Worm (Caenorhabditis elegans) whole organism, mixed stage, embryonic: ENCODE measurements around the gene C05C9.1.
A peak's percentile ranks its signal among the peaks of the same experiment; 100 is the strongest.

Experiments used
- M03D4.4 ChIP-seq: sonication (generic microtip); optimal IDR thresholded peaks from 2 replicates; lab custom pipeline; 2017; ENCODE audit warnings: mild to moderate bottlenecking, missing genetic modification characterization, missing compliant biosample characterization
- bed-3 ChIP-seq: fragments of 200-800 bp; sonication (Bioruptor generic); optimal IDR thresholded peaks from 3 replicates; lab custom pipeline; 2018; ENCODE audit warnings: mild to moderate bottlenecking, missing genetic modification characterization, moderate library complexity, missing compliant biosample characterization
- ceh-43 ChIP-seq: fragments of 200-800 bp; sonication (Bioruptor generic); optimal IDR thresholded peaks from 2 replicates; lab custom pipeline; 2018; ENCODE audit warnings: mild to moderate bottlenecking, missing genetic modification characterization, moderate library complexity, missing compliant biosample characterization
- ces-1 ChIP-seq: fragments of 150-350 bp; optimal IDR thresholded peaks from 2 replicates; lab custom pipeline; 2014; ENCODE audit warnings: missing biosample characterization, missing genetic modification reagents, missing genetic modification characterization
- cnd-1 ChIP-seq: fragments of 200-800 bp; sonication (Bioruptor generic); optimal IDR thresholded peaks from 2 replicates; lab custom pipeline; 2018; ENCODE audit warnings: mild to moderate bottlenecking, missing genetic modification characterization, missing compliant biosample characterization
- elt-1 ChIP-seq: sonication (generic microtip); optimal IDR thresholded peaks from 2 replicates; lab custom pipeline; 2017; ENCODE audit warnings: missing genetic modification characterization, mild to moderate bottlenecking, missing compliant biosample characterization, antibody characterized with exemption, moderate library complexity, borderline replicate concordance; ENCODE audit not compliant: insufficient read depth
- elt-3 ChIP-seq: fragments of 150-350 bp; optimal IDR thresholded peaks from 2 replicates; lab custom pipeline; 2014; ENCODE audit warnings: missing biosample characterization, missing genetic modification characterization
- hlh-1 ChIP-seq: fragments of 150-350 bp; optimal IDR thresholded peaks from 2 replicates; lab custom pipeline; 2014; ENCODE audit warnings: missing biosample characterization, missing genetic modification reagents, missing genetic modification characterization
- lin-13 ChIP-seq: fragments of 150-350 bp; optimal IDR thresholded peaks from 2 replicates; lab custom pipeline; 2014; ENCODE audit warnings: missing biosample characterization, missing genetic modification characterization
- lin-32 ChIP-seq: fragments of 200-800 bp; sonication (Bioruptor generic); optimal IDR thresholded peaks from 2 replicates; lab custom pipeline; 2018; ENCODE audit warnings: mild to moderate bottlenecking, missing genetic modification characterization, missing compliant biosample characterization
- lsy-2 ChIP-seq: fragments of 150-350 bp; optimal IDR thresholded peaks from 2 replicates; lab custom pipeline; 2014; ENCODE audit warnings: missing biosample characterization, missing genetic modification characterization
- mab-5 ChIP-seq: fragments of 150-350 bp; optimal IDR thresholded peaks from 2 replicates; lab custom pipeline; 2014; ENCODE audit warnings: missing biosample characterization, missing genetic modification characterization
- mep-1 ChIP-seq: fragments of 150-350 bp; optimal IDR thresholded peaks from 2 replicates; lab custom pipeline; 2017; ENCODE audit warnings: missing biosample characterization, missing genetic modification reagents, missing genetic modification characterization, inconsistent platforms
- nhr-2 ChIP-seq: fragments of 150-350 bp; optimal IDR thresholded peaks from 2 replicates; lab custom pipeline; 2014; ENCODE audit warnings: missing biosample characterization, missing genetic modification characterization
- sem-2 ChIP-seq: fragments of 200-800 bp; sonication (Bioruptor generic); optimal IDR thresholded peaks from 2 replicates; lab custom pipeline; 2018; ENCODE audit warnings: mild to moderate bottlenecking, missing genetic modification characterization, missing compliant biosample characterization
- snpc-4 ChIP-seq: fragments of 150-350 bp; optimal IDR thresholded peaks from 2 replicates; lab custom pipeline; 2014; ENCODE audit warnings: missing biosample characterization, missing genetic modification characterization
- sptf-1 ChIP-seq: sonication (generic microtip); optimal IDR thresholded peaks from 2 replicates; lab custom pipeline; 2017; ENCODE audit warnings: mild to moderate bottlenecking, missing genetic modification characterization, moderate library complexity, missing compliant biosample characterization
- unc-120 ChIP-seq: sonication (generic microtip); optimal IDR thresholded peaks from 2 replicates; lab custom pipeline; 2017; ENCODE audit warnings: missing genetic modification characterization, missing compliant biosample characterization; ENCODE audit not compliant: poor library complexity, severe bottlenecking
- unc-39 ChIP-seq: fragments of 150-350 bp; optimal IDR thresholded peaks from 2 replicates; lab custom pipeline; 2014; ENCODE audit warnings: missing biosample characterization, missing genetic modification characterization
- ztf-11 ChIP-seq: fragments of 150-350 bp; optimal IDR thresholded peaks from 2 replicates; lab custom pipeline; 2014; ENCODE audit warnings: missing biosample characterization, missing genetic modification characterization

The C05C9.1 gene

DNA sequence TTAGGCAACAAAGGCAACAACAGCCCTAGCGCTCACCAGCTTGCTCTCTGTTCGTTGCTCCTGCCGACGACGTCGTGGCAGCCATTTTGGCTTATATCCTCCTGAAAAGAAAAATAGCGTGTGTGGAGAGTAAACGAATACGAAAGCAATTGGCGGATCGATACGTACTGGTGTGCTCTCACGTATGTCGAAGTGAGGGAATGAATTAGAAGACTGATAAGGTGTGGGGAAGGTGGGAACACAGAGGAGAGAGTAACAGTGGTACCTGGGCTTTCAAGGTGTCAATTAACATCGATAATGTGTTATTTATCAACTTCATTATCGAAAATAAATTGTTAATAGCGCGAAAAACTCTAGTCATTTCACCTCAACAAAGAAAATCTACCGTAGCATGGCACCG, 48.2 kb downstream of the C05C9.1 start, which contains the start of gene C34F6.5:
TSS of gene C34F6.5 (minus strand) at position 101 of the 400 bp plus-strand sequence.
- TF ChIP-seq lsy-2 (tag; lab: Kevin White, UChicago) (no peak), elt-1 (no peak), nhr-2 (tag; lab: Kevin White, UChicago) (no peak), hlh-1 (tag; lab: Kevin White, UChicago) (no peak), mab-5 (tag; lab: Kevin White, UChicago) (no peak), cnd-1 (no peak), unc-39 (tag; lab: Kevin White, UChicago) (no peak), lin-32 (GFP tag; lab: Kevin White, UChicago) (no peak), elt-3 (tag; lab: Kevin White, UChicago) (no peak), sptf-1 (no peak), unc-120 (no peak), ceh-43 (GFP tag; lab: Kevin White, UChicago) (no peak), mep-1 (no peak), bed-3 (no peak)

DNA sequence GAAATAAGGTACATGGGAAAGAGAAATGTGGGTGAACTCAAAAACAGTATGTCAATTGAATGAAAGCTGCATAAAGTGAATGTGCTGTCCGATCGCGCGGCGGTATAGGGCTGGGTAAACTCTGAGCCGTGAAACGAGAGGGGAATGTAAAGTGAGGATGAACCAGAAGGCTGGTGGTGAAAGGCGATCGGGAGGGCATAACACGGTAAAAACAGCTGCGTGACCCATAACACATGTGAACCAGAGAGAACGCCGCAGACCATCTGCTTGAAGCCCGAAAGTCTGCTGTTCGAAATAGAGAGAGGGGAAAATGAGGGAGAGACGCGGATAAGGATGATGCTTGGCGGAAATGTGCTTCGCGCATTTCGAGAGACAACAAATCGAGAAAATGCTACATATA, 49.8 kb downstream of the C05C9.1 start:
- TF ChIP-seq snpc-4 (tag; lab: Kevin White, UChicago) (no peak), elt-3 (tag; lab: Kevin White, UChicago) (no peak), ceh-43 (GFP tag; lab: Kevin White, UChicago) (no peak), hlh-1 (tag; lab: Kevin White, UChicago) (peak; percentile 60), cnd-1 (peak; percentile 78), M03D4.4 (tag; lab: Kevin White, UChicago) (no peak), lin-32 (GFP tag; lab: Kevin White, UChicago) (peak; percentile 65), sem-2 (GFP tag; lab: Kevin White, UChicago) (peak; percentile 6), ztf-11 (tag; lab: Kevin White, UChicago) (peak; percentile 46)
- TF ChIP-seq, all 35 proteins: peak for 5

DNA sequence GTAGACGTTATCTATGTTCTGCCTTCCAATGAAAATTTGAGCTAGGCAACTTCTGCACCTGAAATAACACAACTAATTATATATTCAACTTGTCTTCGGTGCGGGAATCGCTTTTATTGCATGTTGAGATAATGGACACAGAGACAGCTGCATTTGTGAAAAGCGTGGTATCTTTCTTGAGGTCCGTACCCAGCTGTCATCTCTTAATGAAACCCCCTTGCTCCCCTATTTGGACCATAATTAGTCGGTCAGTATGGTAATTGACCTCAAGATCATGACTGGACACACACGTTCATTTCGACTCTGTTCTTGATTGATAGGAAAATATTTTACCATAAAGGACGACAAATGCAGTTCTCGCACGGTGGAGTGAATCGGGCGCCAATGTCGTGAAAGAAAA, 50.7 kb downstream of the C05C9.1 start:
- no peak for TF ChIP-seq mep-1
- TF ChIP-seq nhr-2 (tag; lab: Kevin White, UChicago): peak; percentile 82
- TF ChIP-seq lin-13 (tag; lab: Kevin White, UChicago): no peak
- TF ChIP-seq ces-1: peak; percentile 71
- TF ChIP-seq ceh-43 (GFP tag; lab: Kevin White, UChicago): peak; percentile 37
- no peak for TF ChIP-seq unc-39 (tag; lab: Kevin White, UChicago)
- TF ChIP-seq lin-32 (GFP tag; lab: Kevin White, UChicago): peak; percentile 44
- TF ChIP-seq cnd-1: peak; percentile 76
